Worm (Caenorhabditis elegans): ENCODE measurements around the gene jhdm-1.

DNA sequence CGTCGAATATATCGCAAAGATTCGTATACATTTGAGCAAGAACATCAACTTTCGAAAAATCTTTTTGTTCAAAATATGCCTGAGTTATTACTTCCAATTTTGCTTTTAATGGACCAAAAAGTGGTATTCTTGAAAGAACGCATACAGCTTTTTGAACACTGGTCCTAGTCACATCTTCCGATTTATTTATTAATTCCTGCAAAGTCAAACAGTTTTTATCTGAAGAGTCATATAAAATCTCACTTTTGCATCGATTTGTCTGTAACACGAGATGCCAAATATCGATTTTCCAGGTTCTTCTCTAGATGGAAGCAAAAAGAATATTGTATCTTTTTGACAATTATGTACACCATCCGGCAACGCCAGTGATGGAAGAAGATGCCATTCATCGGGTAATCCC is 4.4 kb upstream of the jhdm-1 start:
- no peak for TF ChIP-seq nhr-28 (tag; optimal IDR thresholded peaks at IDR 0.05)
- TF ChIP-seq snpc-4 (tag; optimal IDR thresholded peaks at IDR 0.05): no peak
- TF ChIP-seq M03D4.4 (tag; optimal IDR thresholded peaks at IDR 0.05): no peak
- TF ChIP-seq blmp-1 (tag; optimal IDR thresholded peaks at IDR 0.05): no peak
- TF ChIP-seq elt-1 (tag; optimal IDR thresholded peaks at IDR 0.05; ENCODE audit: borderline replicate concordance, insufficient read depth): no peak
- TF ChIP-seq elt-3 (tag; optimal IDR thresholded peaks at IDR 0.05): no peak
- TF ChIP-seq ceh-83 (GFP tag; optimal IDR thresholded peaks at IDR 0.05): no peak
- TF ChIP-seq ztf-11 (tag; optimal IDR thresholded peaks at IDR 0.05): no peak
- TF ChIP-seq drap-1 (GFP tag; optimal IDR thresholded peaks at IDR 0.05): no peak
- no peak for TF ChIP-seq unc-62 (GFP tag; optimal IDR thresholded peaks at IDR 0.05)
- TF ChIP-seq nhr-12 (tag; optimal IDR thresholded peaks at IDR 0.05): no peak
- no peak for TF ChIP-seq mep-1 (tag; optimal IDR thresholded peaks at IDR 0.05)
- no peak for TF ChIP-seq mab-5 (tag; optimal IDR thresholded peaks at IDR 0.05)
- TF ChIP-seq pha-4 (tag; optimal IDR thresholded peaks at IDR 0.05): no peak

All from whole organism, mixed stage, embryonic.